Fruit fly (Drosophila melanogaster): ENCODE data around the gene Hyls1.

Gene Hyls1

DNA sequence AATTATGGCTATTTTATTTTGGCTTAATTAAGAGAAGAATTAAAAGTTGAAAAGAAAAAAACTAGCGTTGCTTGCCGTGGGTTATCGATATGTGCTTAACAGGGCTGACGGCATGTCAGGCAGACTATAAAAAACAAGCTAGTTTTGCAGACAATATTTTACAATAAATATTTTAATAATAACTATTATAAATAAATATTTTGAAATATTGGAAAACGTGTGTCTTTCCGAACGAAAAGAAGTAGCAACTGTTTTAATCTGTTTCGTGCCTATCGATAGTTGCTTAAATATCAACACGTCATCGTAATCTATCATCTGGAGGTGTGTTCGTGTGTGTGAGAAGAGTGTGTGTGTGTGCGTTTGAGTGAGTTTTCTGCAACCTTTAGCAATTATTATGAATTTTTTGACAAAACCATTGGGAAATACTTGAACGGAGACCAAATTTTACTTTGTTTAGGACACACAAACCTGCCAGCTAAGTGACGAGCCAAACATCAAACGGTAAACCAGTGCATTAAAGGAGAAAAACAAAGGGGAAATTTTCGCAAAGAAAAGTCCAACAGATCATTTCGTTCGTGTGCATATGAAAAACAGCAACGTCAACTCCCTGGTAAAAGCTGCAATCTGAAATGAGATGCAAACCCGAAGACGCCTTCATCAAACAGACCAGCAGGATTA lies 45.3 kb downstream of the Hyls1 start, which contains the start of the genes CG5861 and Syx5 (continued):
- no peak for TF ChIP-seq Bdp1 (GFP tag; optimal IDR thresholded peaks at IDR 0.05)
- TF ChIP-seq pita (GFP tag; optimal IDR thresholded peaks at IDR 0.05), result no peak
- TF ChIP-seq CG11696 (GFP tag; IDR thresholded peaks at IDR 0.05), result no peak
- TF ChIP-seq unc-4 (GFP tag; IDR thresholded peaks at IDR 0.05; ENCODE audit: partially characterized antibody), result peak; percentile 95
- no peak for TF ChIP-seq CG15011 (GFP tag; optimal IDR thresholded peaks at IDR 0.05)
- peak; percentile 93 for TF ChIP-seq vnd (GFP tag; IDR thresholded peaks at IDR 0.05; ENCODE audit: partially characterized antibody)
- TF ChIP-seq Nf-YB (GFP tag; optimal IDR thresholded peaks at IDR 0.05), result peak; percentile 5
- no peak for TF ChIP-seq ase (GFP tag; IDR thresholded peaks at IDR 0.05)
- peak; percentile 95 for TF ChIP-seq Scr (GFP tag; IDR thresholded peaks at IDR 0.05; ENCODE audit: partially characterized antibody)
- TF ChIP-seq CG12104 (GFP tag; optimal IDR thresholded peaks at IDR 0.05), result no peak
- TF ChIP-seq CG5245 (GFP tag; optimal IDR thresholded peaks at IDR 0.05), result no peak
- no peak for TF ChIP-seq CG17186 (GFP tag; optimal IDR thresholded peaks at IDR 0.05)
- peak; percentile 2 for TF ChIP-seq Bteb2 (GFP tag; optimal IDR thresholded peaks at IDR 0.05)
- no peak; the same call in 2 of the 3 replicates for TF ChIP-seq zen2 (GFP tag; IDR thresholded peaks at IDR 0.05; ENCODE audit: partially characterized antibody)
- peak; percentile 27 for TF ChIP-seq CG15696 (tag; optimal IDR thresholded peaks at IDR 0.05)
- no peak; the same call in none of the 2 replicates for TF ChIP-seq bbx (GFP tag; IDR thresholded peaks at IDR 0.05; ENCODE audit: partially characterized antibody)
- peak; percentile 21; the same call in 1 of the 3 replicates for TF ChIP-seq CG11695 (GFP tag; IDR thresholded peaks at IDR 0.05)
- peak; percentile 82 for TF ChIP-seq lbe (GFP tag; optimal IDR thresholded peaks at IDR 0.05)
- peak; percentile 75 for TF ChIP-seq CG34376 (GFP tag; optimal IDR thresholded peaks at IDR 0.05)
- peak; percentile 96 for TF ChIP-seq CG13287 (GFP tag; IDR thresholded peaks at IDR 0.05; ENCODE audit: partially characterized antibody)
- TF ChIP-seq CG7963 (GFP tag; IDR thresholded peaks at IDR 0.05; ENCODE audit: partially characterized antibody), result peak; percentile 66
- TF ChIP-seq cg (GFP tag; optimal IDR thresholded peaks at IDR 0.05), result peak; percentile 93
- TF ChIP-seq unpg (GFP tag; optimal IDR thresholded peaks at IDR 0.05), result peak; percentile 64
- TF ChIP-seq tna (GFP tag; IDR thresholded peaks at IDR 0.05; ENCODE audit: partially characterized antibody), result peak; percentile 79
- TF ChIP-seq CG9609 (GFP tag; optimal IDR thresholded peaks at IDR 0.05), result no peak
- no peak for TF ChIP-seq ftz-f1 (GFP tag; optimal IDR thresholded peaks at IDR 0.05)
- 0 out of 2 replicates have a peak, but pooled peaks have one; percentile 27 for TF ChIP-seq cas (GFP tag; IDR thresholded peaks at IDR 0.05)
- TF ChIP-seq Aef1 (GFP tag; IDR thresholded peaks at IDR 0.05), result peak; percentile 37; the same call in 1 of the 3 replicates
- no peak for TF ChIP-seq Atf-2 (GFP tag; optimal IDR thresholded peaks at IDR 0.05)
- TF ChIP-seq da (GFP tag; optimal IDR thresholded peaks at IDR 0.05), result no peak
- peak; percentile 79 for TF ChIP-seq CG2712 (tag; optimal IDR thresholded peaks at IDR 0.05)
- TF ChIP-seq ash1 (GFP tag; optimal IDR thresholded peaks at IDR 0.05), result no peak
- TF ChIP-seq CG13624 (GFP tag; optimal IDR thresholded peaks at IDR 0.05), result no peak
- peak; percentile 98 for TF ChIP-seq Dll (GFP tag; IDR thresholded peaks at IDR 0.05; ENCODE audit: partially characterized antibody)
- no peak for TF ChIP-seq CG1603 (tag; optimal IDR thresholded peaks at IDR 0.05)
- TF ChIP-seq CG13296 (GFP tag; optimal IDR thresholded peaks at IDR 0.05), result peak; percentile 63
- no peak for TF ChIP-seq sr (GFP tag; IDR thresholded peaks at IDR 0.05)
- TF ChIP-seq chn (GFP tag; optimal IDR thresholded peaks at IDR 0.05), result no peak
- TF ChIP-seq CG6689 (GFP tag; IDR thresholded peaks at IDR 0.05), result peak; percentile 29; the same call in 1 of the 2 replicates
- TF ChIP-seq Ptx1 (GFP tag; IDR thresholded peaks at IDR 0.05), result peak; percentile 64
- no peak for TF ChIP-seq ac (GFP tag; optimal IDR thresholded peaks at IDR 0.05)
- TF ChIP-seq CG8924 (tag; optimal IDR thresholded peaks at IDR 0.05), result peak; percentile 79
- peak; percentile 17; the same call in 1 of the 3 replicates for TF ChIP-seq CG14050 (GFP tag; IDR thresholded peaks at IDR 0.05)
- TF ChIP-seq NfI (GFP tag; optimal IDR thresholded peaks at IDR 0.05), result peak; percentile 72
- TF ChIP-seq maf-S (GFP tag; optimal IDR thresholded peaks at IDR 0.05), result no peak
- TF ChIP-seq Xrp1 (GFP tag; IDR thresholded peaks at IDR 0.05), result peak; percentile 66
- no peak for TF ChIP-seq her (GFP tag; optimal IDR thresholded peaks at IDR 0.05)
- TF ChIP-seq Deaf1 (tag; optimal IDR thresholded peaks at IDR 0.05), result no peak
- no peak for TF ChIP-seq Ravus (GFP tag; IDR thresholded peaks at IDR 0.05)
